Fruit fly (Drosophila melanogaster) whole organism, wandering third instar larva: Measurements from ENCODE around the gene CG43895.

ENCODE experiments used
- Abd-B ChIP-seq: fragments of >200 bp; optimal IDR thresholded peaks from 2 replicates; lab custom pipeline; 2017; ENCODE audit warnings: missing biosample characterization, missing genetic modification characterization
- CG32264 ChIP-seq: fragments of 200-800 bp; sonication (Bioruptor generic); optimal IDR thresholded peaks from 2 replicates; lab custom pipeline; 2016; ENCODE audit warnings: missing biosample characterization, missing genetic modification characterization
- CG9705 ChIP-seq: fragments of 200-800 bp; sonication (Bioruptor generic); optimal IDR thresholded peaks from 2 replicates; lab custom pipeline; 2018; ENCODE audit warnings: missing biosample characterization, mild to moderate bottlenecking, missing genetic modification characterization
- CrebA ChIP-seq: fragments of 200-800 bp; sonication (Bioruptor generic); optimal IDR thresholded peaks from 2 replicates; lab custom pipeline; 2016; ENCODE audit warnings: missing biosample characterization, mild to moderate bottlenecking, missing genetic modification characterization, borderline replicate concordance
- Dfd ChIP-seq: fragments of >200 bp; optimal IDR thresholded peaks from 2 replicates; lab custom pipeline; 2017; ENCODE audit warnings: missing biosample characterization, missing genetic modification characterization
- Dif ChIP-seq: fragments of 200-275, 200-300 bp; sonication (Bioruptor generic); optimal IDR thresholded peaks from 2 replicates; lab custom pipeline; 2018; ENCODE audit warnings: missing biosample characterization, missing genetic modification characterization; ENCODE audit not compliant: partially characterized antibody
- GATAd ChIP-seq: sonication (Bioruptor generic); optimal IDR thresholded peaks from 2 replicates; lab custom pipeline; 2016; ENCODE audit warnings: missing biosample characterization, missing genetic modification characterization
- HLH106 ChIP-seq: fragments of 200-800 bp; optimal IDR thresholded peaks from 3 replicates; lab custom pipeline; 2019; ENCODE audit warnings: missing biosample characterization, mild to moderate bottlenecking, missing genetic modification characterization, moderate library complexity
- Hnf4 ChIP-seq: fragments of 200-800 bp; sonication (Bioruptor generic); optimal IDR thresholded peaks from 2 replicates; lab custom pipeline; 2016; ENCODE audit warnings: missing biosample characterization, mild to moderate bottlenecking, missing genetic modification characterization
- Hr78 ChIP-seq: fragments of >200 bp; optimal IDR thresholded peaks from 2 replicates; lab custom pipeline; 2017; ENCODE audit warnings: missing biosample characterization, missing genetic modification characterization
- Hr83 ChIP-seq: fragments of 200-300 bp; sonication (Bioruptor generic); optimal IDR thresholded peaks from 2 replicates; lab custom pipeline; 2016; ENCODE audit warnings: missing biosample characterization, mild to moderate bottlenecking, missing genetic modification characterization, moderate library complexity; ENCODE audit not compliant: poor library complexity, severe bottlenecking
- Jra ChIP-seq: sonication (Bioruptor generic); optimal IDR thresholded peaks from 2 replicates; lab custom pipeline; 2016; ENCODE audit warnings: missing biosample characterization, missing genetic modification characterization
- Mio ChIP-seq: sonication (Bioruptor generic); optimal IDR thresholded peaks from 2 replicates; lab custom pipeline; 2016; ENCODE audit warnings: missing biosample characterization, missing genetic modification characterization
- Myc ChIP-seq: fragments of >200 bp; optimal IDR thresholded peaks from 2 replicates; lab custom pipeline; 2017
- N ChIP-seq: fragments of >200 bp; optimal IDR thresholded peaks from 2 replicates; lab custom pipeline; 2018; ENCODE audit warnings: missing biosample characterization, missing external identifiers, missing genetic modification characterization
- OdsH ChIP-seq: fragments of 200-800 bp; sonication (Bioruptor generic); optimal IDR thresholded peaks from 2 replicates; lab custom pipeline; 2016; ENCODE audit warnings: missing biosample characterization, mild to moderate bottlenecking, missing genetic modification characterization
- Rel ChIP-seq, 2 experiments: fragments of 200-800 bp; sonication (Bioruptor generic) in 1 of 2; optimal IDR thresholded peaks; 2 replicates in 1 of 2; 3 replicates in 1 of 2; lab custom pipeline; 2016 to 2019; ENCODE audit warnings: mild to moderate bottlenecking in 2 of 2, missing biosample characterization in 2 of 2, missing genetic modification characterization in 2 of 2, moderate library complexity in 1 of 2
- Sp1 ChIP-seq: fragments of 200-800 bp; sonication (Bioruptor generic); optimal IDR thresholded peaks from 3 replicates; lab custom pipeline; 2019; ENCODE audit warnings: missing biosample characterization, mild to moderate bottlenecking, missing genetic modification characterization, moderate library complexity
- Vsx2 ChIP-seq: fragments of 200-300, 225-300 bp; sonication (Bioruptor generic); optimal IDR thresholded peaks from 2 replicates; lab custom pipeline; 2018; ENCODE audit warnings: missing biosample characterization, missing genetic modification characterization; ENCODE audit not compliant: partially characterized antibody
- br ChIP-seq: fragments of 200-800 bp; sonication (Bioruptor generic); optimal IDR thresholded peaks from 2 replicates; lab custom pipeline; 2016; ENCODE audit warnings: missing biosample characterization, missing genetic modification characterization
- brk ChIP-seq: fragments of 200-800 bp; sonication (Bioruptor generic); optimal IDR thresholded peaks from 2 replicates; lab custom pipeline; 2016; ENCODE audit warnings: missing biosample characterization, mild to moderate bottlenecking, missing genetic modification characterization
- dl ChIP-seq, 2 experiments: fragments of 175-275, 200-275 bp in 1 of 2; fragments of 200-275 bp in 1 of 2; sonication (Bioruptor generic); optimal IDR thresholded peaks; lab custom pipeline; 2018; ENCODE audit warnings: mild to moderate bottlenecking in 2 of 2, missing biosample characterization in 2 of 2, missing genetic modification characterization in 2 of 2, moderate library complexity in 2 of 2; ENCODE audit not compliant: partially characterized antibody in 2 of 2, insufficient read depth in 1 of 2
- dmrt93B ChIP-seq: fragments of 200-800 bp; sonication (Bioruptor generic); optimal IDR thresholded peaks from 2 replicates; lab custom pipeline; 2018; ENCODE audit warnings: missing biosample characterization, mild to moderate bottlenecking, missing genetic modification characterization
- dsf ChIP-seq: sonication (Bioruptor generic); optimal IDR thresholded peaks from 2 replicates; lab custom pipeline; 2016; ENCODE audit warnings: missing biosample characterization, missing genetic modification characterization, borderline replicate concordance
- ey ChIP-seq: fragments of 200-800 bp; sonication (Bioruptor generic); optimal IDR thresholded peaks from 2 replicates; lab custom pipeline; 2016; ENCODE audit warnings: missing biosample characterization, missing genetic modification characterization
- foxo ChIP-seq, 2 experiments: fragments of 200-800 bp; sonication (Bioruptor generic); optimal IDR thresholded peaks; 2 replicates in 1 of 2; 3 replicates in 1 of 2; lab custom pipeline; 2016 to 2017; ENCODE audit warnings: missing biosample characterization in 2 of 2, missing genetic modification characterization in 2 of 2
- fru ChIP-seq: fragments of 200-800 bp; sonication (Bioruptor generic); optimal IDR thresholded peaks from 3 replicates; lab custom pipeline; 2016; ENCODE audit warnings: missing biosample characterization, mild to moderate bottlenecking, missing genetic modification characterization
- h ChIP-seq: fragments of 200-800 bp; sonication (Bioruptor generic); optimal IDR thresholded peaks from 3 replicates; lab custom pipeline; 2016; ENCODE audit warnings: missing biosample characterization, mild to moderate bottlenecking, missing genetic modification characterization
- jim ChIP-seq: fragments of 175-275, 200-325 bp; sonication (Bioruptor generic); optimal IDR thresholded peaks from 2 replicates; lab custom pipeline; 2016; ENCODE audit warnings: missing biosample characterization, mild to moderate bottlenecking, missing genetic modification characterization
- lola ChIP-seq: fragments of >200 bp; optimal IDR thresholded peaks from 2 replicates; lab custom pipeline; 2017; ENCODE audit warnings: missing biosample characterization, missing genetic modification characterization
- pan ChIP-seq: fragments of >200 bp; optimal IDR thresholded peaks from 2 replicates; lab custom pipeline; 2017
- psq ChIP-seq: fragments of 200-800 bp; sonication (Bioruptor generic); optimal IDR thresholded peaks from 3 replicates; lab custom pipeline; 2017; ENCODE audit warnings: missing biosample characterization, mild to moderate bottlenecking, missing genetic modification characterization, moderate library complexity
- rgr ChIP-seq: fragments of 200-800 bp; sonication (Bioruptor generic); optimal IDR thresholded peaks from 3 replicates; lab custom pipeline; 2016; ENCODE audit warnings: missing biosample characterization, mild to moderate bottlenecking, missing genetic modification characterization
- sage ChIP-seq: fragments of 200-800 bp; sonication (Bioruptor generic); optimal IDR thresholded peaks from 2 replicates; lab custom pipeline; 2016; ENCODE audit warnings: missing biosample characterization, mild to moderate bottlenecking, missing genetic modification characterization
- sv ChIP-seq: fragments of 200-800 bp; sonication (Bioruptor generic); optimal IDR thresholded peaks from 3 replicates; lab custom pipeline; 2016; ENCODE audit warnings: missing biosample characterization, missing genetic modification characterization
- tai ChIP-seq: sonication (Bioruptor generic); optimal IDR thresholded peaks from 2 replicates; lab custom pipeline; 2016; ENCODE audit warnings: missing biosample characterization, missing genetic modification characterization
- usp ChIP-seq: fragments of >200 bp; optimal IDR thresholded peaks from 2 replicates; lab custom pipeline; 2017; ENCODE audit warnings: missing biosample characterization, missing genetic modification characterization
- woc ChIP-seq: sonication (Bioruptor generic); optimal IDR thresholded peaks from 2 replicates; lab custom pipeline; 2016; ENCODE audit warnings: missing biosample characterization, mild to moderate bottlenecking, missing genetic modification characterization

The CG43895 gene

dm6 chr3L:21828177-21828589 is 14.7 kb upstream of the CG43895 start, which contains the start of gene CG32448:
CG32448 (minus strand) TSS chr3L:21828480.
- TF ChIP-seq fru (GFP tag; lab: Kevin White, UChicago) (peak; percentile 57), Dif (GFP tag; lab: Kevin White, UChicago) (no peak), Dfd (GFP tag; lab: Kevin White, UChicago) (no peak), Mio (GFP tag; lab: Kevin White, UChicago) (no peak), Vsx2 (GFP tag; lab: Kevin White, UChicago) (no peak), psq (GFP tag; lab: Kevin White, UChicago) (peak; percentile 25), Jra (GFP tag; lab: Kevin White, UChicago) (no peak), tai (GFP tag; lab: Kevin White, UChicago) (no peak), h (peak; percentile 52), Sp1 (peak; percentile 10), Hr78 (GFP tag; lab: Kevin White, UChicago) (no peak), dmrt93B (no peak), N (no peak), CG32264 (GFP tag; lab: Kevin White, UChicago) (no peak), Abd-B (GFP tag; lab: Kevin White, UChicago) (no peak), lola (GFP tag; lab: Kevin White, UChicago) (no peak), sv (GFP tag; lab: Kevin White, UChicago) (peak; percentile 28), brk (GFP tag; lab: Kevin White, UChicago) (no peak), ey (GFP tag; lab: Kevin White, UChicago) (peak; percentile 75), Myc (lab: Kevin White, UChicago) (no peak), CrebA (GFP tag; lab: Kevin White, UChicago) (no peak), woc (GFP tag; lab: Kevin White, UChicago) (peak; percentile 76), br (peak; percentile 17), sage (GFP tag; lab: Kevin White, UChicago) (no peak), dl (GFP tag; optimal IDR thresholded peaks at IDR 0.05; lab: Kevin White, UChicago; ENCODE audit: insufficient read depth in 1 of 2, partially characterized antibody in 2 of 2) (no peak), Rel (GFP tag; optimal IDR thresholded peaks at IDR 0.05; lab: Kevin White, UChicago) (no peak), Rel (tag; optimal IDR thresholded peaks at IDR 0.05; lab: Kevin White, UChicago) (peak; percentile 54), OdsH (GFP tag; lab: Kevin White, UChicago) (peak; percentile 18), rgr (peak; percentile 67), CG9705 (peak; percentile 27), dsf (GFP tag; lab: Kevin White, UChicago) (no peak), foxo (GFP tag; optimal IDR thresholded peaks at IDR 0.05; lab: Kevin White, UChicago) (peak in 1 of 2 experiments; percentile 72), Hr83 (GFP tag; lab: Kevin White, UChicago) (peak; percentile 44), Hnf4 (GFP tag; lab: Kevin White, UChicago) (no peak), GATAd (GFP tag; lab: Kevin White, UChicago) (no peak), jim (GFP tag; lab: Kevin White, UChicago) (no peak), usp (no peak), HLH106 (peak; percentile 58), pan (no peak)

DNA sequence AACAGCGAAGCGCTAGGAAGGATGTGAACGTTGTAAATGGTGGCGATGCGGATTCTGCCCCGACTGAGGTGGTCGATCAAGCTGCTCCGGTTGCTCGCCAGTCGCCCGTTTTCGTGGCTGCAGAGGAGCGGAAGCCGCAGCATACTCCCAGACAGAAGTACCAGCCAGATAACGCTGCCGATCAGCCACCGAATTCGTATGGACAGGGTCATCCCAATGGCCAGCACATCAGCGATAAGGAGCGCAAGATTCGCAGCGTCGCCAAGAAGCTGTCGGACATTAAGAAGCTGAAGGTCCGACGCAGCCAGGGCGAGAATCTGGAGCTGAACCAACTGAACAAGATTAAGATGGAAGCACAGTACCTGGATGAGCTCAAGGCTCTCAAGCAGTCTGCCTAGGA is 13.6 kb upstream of the CG43895 start:
- no peak for TF ChIP-seq N
- no peak for TF ChIP-seq Dfd (GFP tag; lab: Kevin White, UChicago)
- TF ChIP-seq Abd-B (GFP tag; lab: Kevin White, UChicago): no peak
- no peak for TF ChIP-seq dl (GFP tag; optimal IDR thresholded peaks at IDR 0.05; lab: Kevin White, UChicago; ENCODE audit: insufficient read depth in 1 of 2, partially characterized antibody in 2 of 2)
- TF ChIP-seq CrebA (GFP tag; lab: Kevin White, UChicago): no peak
- no peak for TF ChIP-seq fru (GFP tag; lab: Kevin White, UChicago)
- TF ChIP-seq GATAd (GFP tag; lab: Kevin White, UChicago): no peak
- TF ChIP-seq CG9705: no peak
- no peak for TF ChIP-seq Mio (GFP tag; lab: Kevin White, UChicago)
- TF ChIP-seq HLH106: no peak
- no peak for TF ChIP-seq foxo (GFP tag; optimal IDR thresholded peaks at IDR 0.05; lab: Kevin White, UChicago)
- no peak for TF ChIP-seq br
- no peak for TF ChIP-seq rgr
- TF ChIP-seq Dif (GFP tag; lab: Kevin White, UChicago): no peak
